Worm (Caenorhabditis elegans): ENCODE measurements around the gene T25B9.8.
A peak's percentile ranks its signal among the peaks of the same experiment; 100 is the strongest.

T25B9.8 gene

ce11 chrIV:10784085-10784484, 16.1 kb upstream of the T25B9.8 start:
- peak; percentile 56 for TF ChIP-seq mxl-3 (GFP tag; optimal IDR thresholded peaks at IDR 0.05)
- TF ChIP-seq hlh-11 (tag; optimal IDR thresholded peaks at IDR 0.05) = peak; percentile 51
- no peak for TF ChIP-seq dmd-9 (GFP tag; IDR thresholded peaks at IDR 0.05)
- TF ChIP-seq rbr-2 (tag; optimal IDR thresholded peaks at IDR 0.05) = no peak
- peak in 1 of 2 experiments; percentile 54 for TF ChIP-seq unc-62 (GFP tag; optimal IDR thresholded peaks at IDR 0.05 in 1 of 2)
- TF ChIP-seq unc-62 (tag; optimal IDR thresholded peaks at IDR 0.05) = no peak
- TF ChIP-seq nhr-28 (tag; optimal IDR thresholded peaks at IDR 0.05) = peak; percentile 62
- peak; percentile 20 for TF ChIP-seq nhr-25 (tag; optimal IDR thresholded peaks at IDR 0.05; ENCODE audit: borderline replicate concordance, insufficient read depth)
- no peak for TF ChIP-seq lir-3 (tag; optimal IDR thresholded peaks at IDR 0.05)
- peak in 1 of 2 experiments; percentile 64 for TF ChIP-seq mdl-1 (tag; optimal IDR thresholded peaks at IDR 0.05)
- peak; percentile 72 for TF ChIP-seq nhr-48 (tag; optimal IDR thresholded peaks at IDR 0.05)

ce11 chrIV:10782014-10782413, 14.0 kb upstream of the T25B9.8 start:
- TF ChIP-seq dmd-6 (GFP tag; IDR thresholded peaks at IDR 0.05) (peak; percentile 38), mdl-1 (tag; optimal IDR thresholded peaks at IDR 0.05) (peak in 1 of 2 experiments; percentile 87), nhr-48 (tag; optimal IDR thresholded peaks at IDR 0.05) (peak; percentile 94), nhr-28 (tag; optimal IDR thresholded peaks at IDR 0.05) (peak; percentile 71), nhr-6 (tag; optimal IDR thresholded peaks at IDR 0.05) (no peak), mxl-2 (GFP tag; conservative IDR thresholded peaks at IDR 0.05) (peak; percentile 81), arid-1 (GFP tag; conservative IDR thresholded peaks at IDR 0.05) (no peak), mxl-3 (GFP tag; optimal IDR thresholded peaks at IDR 0.05) (peak; percentile 83), F10B5.3 (tag; optimal IDR thresholded peaks at IDR 0.05) (no peak), lsy-2 (tag; optimal IDR thresholded peaks at IDR 0.05) (peak in 1 of 2 experiments; percentile 54), nhr-76 (tag; optimal IDR thresholded peaks at IDR 0.05) (no peak), ceh-20 (GFP tag; IDR thresholded peaks at IDR 0.05) (0 out of 2 replicates have a peak, but pooled peaks have one; percentile 40), hlh-30 (tag; optimal IDR thresholded peaks at IDR 0.05; ENCODE audit: insufficient read depth) (peak; percentile 76), hlh-11 (tag; optimal IDR thresholded peaks at IDR 0.05) (peak; percentile 72), zfp-2 (tag; optimal IDR thresholded peaks at IDR 0.05) (no peak), aly-2 (tag; optimal IDR thresholded peaks at IDR 0.05) (no peak), R02D3.7 (tag; optimal IDR thresholded peaks at IDR 0.05) (no peak), cey-2 (tag; optimal IDR thresholded peaks at IDR 0.05; ENCODE audit: borderline replicate concordance, insufficient read depth) (peak; percentile 75), ceh-28 (tag; optimal IDR thresholded peaks at IDR 0.05) (no peak), F44E2.7 (GFP tag; IDR thresholded peaks at IDR 0.05) (no peak), set-16 (GFP tag; IDR thresholded peaks at IDR 0.05) (no peak), hif-1 (tag; optimal IDR thresholded peaks at IDR 0.05) (no peak), dpl-1 (GFP tag; optimal IDR thresholded peaks at IDR 0.05) (peak; percentile 34), nhr-42 (GFP tag; IDR thresholded peaks at IDR 0.05) (no peak)

ce11 chrIV:10781346-10781745, 13.3 kb upstream of the T25B9.8 start:
- TF ChIP-seq ZK546.5 (tag; optimal IDR thresholded peaks at IDR 0.05) (no peak), aha-1 (tag) (peak; percentile 60), arid-1 (GFP tag; conservative IDR thresholded peaks at IDR 0.05) (no peak), F44E2.7 (GFP tag; IDR thresholded peaks at IDR 0.05) (no peak), set-16 (GFP tag; IDR thresholded peaks at IDR 0.05) (no peak)

ce11 chrIV:10780583-10780982, 12.6 kb upstream of the T25B9.8 start, which contains the start of gene swt-3:
swt-3 (minus strand) TSS chrIV:10780683.
- TF ChIP-seq aha-1 (tag) = peak; percentile 44
- TF ChIP-seq unc-130 (GFP tag; optimal IDR thresholded peaks at IDR 0.05) = no peak
- TF ChIP-seq set-16 (GFP tag; IDR thresholded peaks at IDR 0.05) = no peak
- peak in 1 of 2 experiments; percentile 42 for TF ChIP-seq unc-62 (GFP tag; optimal IDR thresholded peaks at IDR 0.05 in 1 of 2)
- no peak for TF ChIP-seq unc-62 (tag; optimal IDR thresholded peaks at IDR 0.05)
- peak; percentile 64; the same call in 1 of the 2 replicates for TF ChIP-seq mxl-2 (GFP tag; conservative IDR thresholded peaks at IDR 0.05)

Data from whole organism, L4 larva.